Worm (Caenorhabditis elegans) whole organism, L3 larva: ENCODE results near the gene lys-7.

Experiments used
- ZK546.5 ChIP-seq: sonication (generic microtip); optimal IDR thresholded peaks from 2 replicates; lab custom pipeline; 2017; ENCODE audit warnings: missing biosample characterization, missing genetic modification characterization
- ceh-16 ChIP-seq: sonication (generic microtip); optimal IDR thresholded peaks from 2 replicates; lab custom pipeline; 2017; ENCODE audit warnings: missing biosample characterization, missing genetic modification characterization
- ceh-28 ChIP-seq: fragments of 150-350 bp; optimal IDR thresholded peaks from 2 replicates; lab custom pipeline; 2014; ENCODE audit warnings: missing biosample characterization, missing genetic modification reagents, missing genetic modification characterization
- ceh-9 ChIP-seq: sonication (generic microtip); optimal IDR thresholded peaks from 2 replicates; lab custom pipeline; 2018; ENCODE audit warnings: missing biosample characterization, missing genetic modification characterization
- egl-5 ChIP-seq: fragments of 150-350 bp; optimal IDR thresholded peaks from 2 replicates; lab custom pipeline; 2017; ENCODE audit warnings: missing biosample characterization, missing genetic modification reagents, missing genetic modification characterization, inconsistent platforms
- elt-1 ChIP-seq: fragments of 150-350 bp; optimal IDR thresholded peaks from 2 replicates; lab custom pipeline; 2014; ENCODE audit warnings: missing biosample characterization, missing genetic modification characterization
- elt-2 ChIP-seq: sonication (generic microtip); optimal IDR thresholded peaks from 2 replicates; lab custom pipeline; 2016; ENCODE audit warnings: missing genetic modification reagents, mild to moderate bottlenecking, missing genetic modification characterization, missing compliant biosample characterization
- elt-3 ChIP-seq, 3 experiments: fragments of 150-350 bp in 1 of 3; sonication (generic microtip) in 2 of 3; optimal IDR thresholded peaks; 2 replicates in 2 of 3; 4 replicates in 1 of 3; lab custom pipeline; 2014 to 2017; ENCODE audit warnings: missing biosample characterization in 3 of 3, missing genetic modification characterization in 3 of 3
- eor-1 ChIP-seq, 2 experiments: fragments of 150-350 bp; optimal IDR thresholded peaks; 2 replicates each; lab custom pipeline; 2014 to 2018; ENCODE audit warnings: missing biosample characterization in 2 of 2, missing genetic modification characterization in 2 of 2
- fkh-10 ChIP-seq: sonication (generic microtip); optimal IDR thresholded peaks from 2 replicates; lab custom pipeline; 2017; ENCODE audit warnings: missing biosample characterization, missing genetic modification reagents, missing genetic modification characterization
- fkh-2 ChIP-seq: fragments of 150-350 bp; optimal IDR thresholded peaks from 2 replicates; lab custom pipeline; 2014; ENCODE audit warnings: missing biosample characterization, missing genetic modification reagents, missing genetic modification characterization
- fos-1 ChIP-seq: fragments of 150-350 bp; optimal IDR thresholded peaks from 2 replicates; lab custom pipeline; 2014; ENCODE audit warnings: missing biosample characterization, missing genetic modification characterization
- hmg-11 ChIP-seq: sonication (generic microtip); optimal IDR thresholded peaks from 2 replicates; lab custom pipeline; 2016; ENCODE audit warnings: missing genetic modification characterization, missing compliant biosample characterization
- jun-1 ChIP-seq: fragments of 150-350 bp; optimal IDR thresholded peaks from 2 replicates; lab custom pipeline; 2014; ENCODE audit warnings: missing biosample characterization, missing genetic modification reagents, missing genetic modification characterization
- lin-15B ChIP-seq: fragments of 150-350 bp; optimal IDR thresholded peaks from 2 replicates; lab custom pipeline; 2014; ENCODE audit warnings: missing biosample characterization, missing genetic modification characterization
- lin-39 ChIP-seq: fragments of 150-350 bp; optimal IDR thresholded peaks from 2 replicates; lab custom pipeline; 2018; ENCODE audit warnings: missing biosample characterization, missing genetic modification reagents, missing genetic modification characterization
- mdl-1 ChIP-seq: fragments of 150-350 bp; optimal IDR thresholded peaks from 2 replicates; lab custom pipeline; 2014; ENCODE audit warnings: missing biosample characterization, missing genetic modification characterization
- nfya-1 ChIP-seq: sonication (generic microtip); optimal IDR thresholded peaks from 2 replicates; lab custom pipeline; 2017; ENCODE audit warnings: missing genetic modification characterization, mild to moderate bottlenecking, missing compliant biosample characterization, antibody characterized with exemption, moderate library complexity; ENCODE audit not compliant: insufficient read depth
- nhr-12 ChIP-seq: fragments of 150-350 bp; optimal IDR thresholded peaks from 2 replicates; lab custom pipeline; 2014; ENCODE audit warnings: missing biosample characterization, missing genetic modification characterization
- nhr-23 ChIP-seq: fragments of 150-350 bp; optimal IDR thresholded peaks from 2 replicates; lab custom pipeline; 2014; ENCODE audit warnings: missing biosample characterization, missing genetic modification reagents, missing genetic modification characterization
- nhr-237 ChIP-seq: fragments of 150-350 bp; optimal IDR thresholded peaks from 2 replicates; lab custom pipeline; 2014; ENCODE audit warnings: missing biosample characterization, missing genetic modification characterization
- nhr-28 ChIP-seq: fragments of 150-350 bp; optimal IDR thresholded peaks from 2 replicates; lab custom pipeline; 2014; ENCODE audit warnings: missing biosample characterization, missing genetic modification characterization
- nhr-43 ChIP-seq: sonication (generic microtip); optimal IDR thresholded peaks from 2 replicates; lab custom pipeline; 2016; ENCODE audit warnings: mild to moderate bottlenecking, missing genetic modification characterization, missing compliant biosample characterization; ENCODE audit not compliant: poor library complexity, severe bottlenecking
- nhr-76 ChIP-seq: fragments of 150-350 bp; sonication (generic microtip); optimal IDR thresholded peaks from 5 replicates; lab custom pipeline; 2014; ENCODE audit warnings: missing biosample characterization, missing genetic modification characterization
- nhr-77 ChIP-seq: fragments of 150-350 bp; optimal IDR thresholded peaks from 2 replicates; lab custom pipeline; 2014; ENCODE audit warnings: missing biosample characterization, missing genetic modification characterization
- pha-4 ChIP-seq: fragments of 150-350 bp; optimal IDR thresholded peaks from 2 replicates; lab custom pipeline; 2014; ENCODE audit warnings: missing biosample characterization, missing genetic modification reagents, missing genetic modification characterization
- pqm-1 ChIP-seq: fragments of 150-350 bp; optimal IDR thresholded peaks from 2 replicates; lab custom pipeline; 2017; ENCODE audit warnings: missing biosample characterization, missing genetic modification characterization, inconsistent platforms
- sea-2 ChIP-seq: fragments of 150-350 bp; sonication (generic microtip); optimal IDR thresholded peaks from 4 replicates; lab custom pipeline; 2014; ENCODE audit warnings: missing biosample characterization, missing genetic modification reagents, missing genetic modification characterization
- skn-1 ChIP-seq: fragments of 150-350 bp; optimal IDR thresholded peaks from 2 replicates; lab custom pipeline; 2014; ENCODE audit warnings: missing biosample characterization, missing genetic modification characterization
- snpc-4 ChIP-seq: fragments of 150-350 bp; optimal IDR thresholded peaks from 2 replicates; lab custom pipeline; 2014; ENCODE audit warnings: missing biosample characterization, missing genetic modification characterization
- tbx-2 ChIP-seq: sonication (generic microtip); optimal IDR thresholded peaks from 2 replicates; lab custom pipeline; 2016; ENCODE audit warnings: mild to moderate bottlenecking, missing genetic modification characterization, missing compliant biosample characterization
- unc-62 ChIP-seq: fragments of 150-350 bp; sonication (generic microtip); optimal IDR thresholded peaks from 4 replicates; lab custom pipeline; 2014; ENCODE audit warnings: missing biosample characterization, missing genetic modification reagents, missing genetic modification characterization
- ztf-4 ChIP-seq: fragments of 150-350 bp; optimal IDR thresholded peaks from 2 replicates; lab custom pipeline; 2014; ENCODE audit warnings: missing biosample characterization, missing genetic modification characterization

lys-7 gene

DNA sequence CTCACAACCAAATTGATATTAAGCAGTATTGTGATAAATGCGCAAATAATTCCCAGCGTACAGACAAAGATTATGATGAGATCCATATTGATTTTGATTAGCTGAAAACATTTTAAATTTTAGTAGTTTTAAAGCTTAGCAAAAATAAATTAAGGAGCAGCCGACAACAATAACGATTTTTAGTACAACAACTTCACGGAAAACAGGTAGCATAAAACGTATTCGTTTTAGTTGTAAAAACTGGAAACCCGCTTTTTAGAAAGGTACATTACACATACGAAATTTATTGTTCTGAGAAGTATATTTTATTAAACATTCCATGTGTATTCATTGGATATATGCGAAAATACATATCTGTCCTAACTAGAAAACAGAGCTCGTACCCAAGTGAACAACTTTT is 8.0 kb upstream of the lys-7 start, which contains the start of gene srbc-36:
Gene srbc-36, minus strand, starts transcription at position 101 of the 400 bp plus-strand sequence.
- TF ChIP-seq nhr-43 (tag; lab: Kevin White, UChicago) = no peak
- TF ChIP-seq elt-2 (tag; lab: Kevin White, UChicago) = no peak
- TF ChIP-seq nhr-23 (tag; lab: Kevin White, UChicago) = no peak

DNA sequence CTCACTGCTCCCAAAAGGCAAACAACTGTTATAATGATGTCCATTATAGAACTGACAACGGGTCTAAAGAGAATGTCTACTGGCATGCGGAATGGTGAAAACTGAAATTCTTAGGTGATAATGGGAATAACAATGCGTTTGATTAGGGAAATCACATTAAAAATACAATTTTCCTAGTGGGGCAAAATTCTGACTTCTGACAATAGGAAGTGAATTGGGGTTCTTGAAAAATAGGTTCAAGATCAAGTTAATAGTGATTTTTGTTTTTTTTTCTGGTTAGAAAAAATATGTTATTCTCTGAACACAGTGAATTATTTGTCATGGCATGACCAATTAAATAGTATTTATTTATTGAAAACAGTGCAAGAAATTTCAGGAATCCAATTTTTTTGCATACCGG is 4.5 kb upstream of the lys-7 start, which contains the start of gene srbc-32:
Gene srbc-32, minus strand, starts transcription at position 101 of the 400 bp plus-strand sequence.
- TF ChIP-seq elt-3 (tag; optimal IDR thresholded peaks at IDR 0.05; lab: Kevin White, UChicago) (no peak), elt-1 (tag; lab: Kevin White, UChicago) (no peak), sea-2 (GFP tag; lab: Kevin White, UChicago) (no peak), tbx-2 (tag; lab: Kevin White, UChicago) (no peak), fos-1 (tag; lab: Kevin White, UChicago) (no peak), snpc-4 (tag; lab: Kevin White, UChicago) (no peak), nhr-76 (no peak), mdl-1 (no peak), hmg-11 (no peak), skn-1 (tag; lab: Kevin White, UChicago) (no peak), ceh-9 (no peak), ceh-28 (tag; lab: Kevin White, UChicago) (no peak), nhr-77 (tag; lab: Kevin White, UChicago) (no peak), pha-4 (tag; lab: Kevin White, UChicago) (no peak)

DNA sequence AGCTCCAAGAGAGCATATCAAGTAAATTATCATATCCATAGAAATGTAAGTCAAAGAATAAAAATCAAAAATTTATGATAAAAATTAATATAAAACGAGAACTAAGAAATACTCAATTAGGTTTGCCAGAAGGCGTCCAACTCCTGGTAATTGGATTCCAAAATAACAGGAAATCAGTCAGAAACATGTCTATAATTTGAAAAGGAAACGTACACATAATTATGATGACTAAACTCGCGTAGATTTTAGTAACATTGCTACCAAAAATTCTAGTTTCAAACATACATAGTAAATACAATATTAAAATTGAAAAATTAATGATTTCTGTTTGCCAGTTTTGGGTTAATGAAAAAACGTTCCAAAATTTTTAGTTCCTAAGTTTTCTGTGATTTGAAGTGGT is 2.3 kb upstream of the lys-7 start, which contains the start of gene srbc-33:
Gene srbc-33, minus strand, starts transcription at position 101 of the 400 bp plus-strand sequence.
- TF ChIP-seq jun-1 (tag; lab: Kevin White, UChicago) = no peak
- TF ChIP-seq, all 47 proteins: peak for 0

DNA sequence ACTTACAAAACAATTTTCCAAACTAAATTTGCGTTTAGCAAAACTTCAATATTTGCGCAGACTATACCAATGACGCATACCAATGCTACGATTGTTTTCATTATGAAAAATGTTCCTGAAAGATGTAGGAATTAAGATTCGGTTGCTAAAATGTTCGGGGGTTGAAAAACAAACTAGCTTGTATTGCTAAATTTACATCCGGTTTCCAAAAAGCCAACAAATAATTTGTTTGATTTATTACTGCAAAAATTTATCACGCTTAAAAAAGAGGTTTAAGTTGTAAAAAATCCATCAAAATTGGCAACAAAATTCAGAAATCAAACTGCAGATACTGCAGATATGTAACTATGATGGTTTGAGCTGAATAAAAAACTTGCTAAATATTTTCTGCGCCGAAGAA is 2.1 kb downstream of the lys-7 start, which contains the start of gene srbc-30:
Gene srbc-30, minus strand, starts transcription at position 101 of the 400 bp plus-strand sequence.
- TF ChIP-seq elt-3 (tag; optimal IDR thresholded peaks at IDR 0.05; lab: Kevin White, UChicago) = no peak
- no peak for TF ChIP-seq lin-15B
- TF ChIP-seq nhr-28 = no peak
- no peak for TF ChIP-seq fkh-10 (GFP tag; lab: Kevin White, UChicago)
- no peak for TF ChIP-seq ceh-16 (tag; lab: Kevin White, UChicago)
- no peak for TF ChIP-seq nhr-76
- TF ChIP-seq unc-62 (GFP tag; lab: Kevin White, UChicago) = no peak
- no peak for TF ChIP-seq nhr-23 (tag; lab: Kevin White, UChicago)
- TF ChIP-seq lin-39 = no peak
- no peak for TF ChIP-seq snpc-4 (tag; lab: Kevin White, UChicago)
- no peak for TF ChIP-seq egl-5
- no peak for TF ChIP-seq ZK546.5 (tag; lab: Kevin White, UChicago)
- TF ChIP-seq ztf-4 (tag; lab: Kevin White, UChicago) = no peak
- no peak for TF ChIP-seq pha-4 (tag; lab: Kevin White, UChicago)
- TF ChIP-seq sea-2 (GFP tag; lab: Kevin White, UChicago) = no peak

DNA sequence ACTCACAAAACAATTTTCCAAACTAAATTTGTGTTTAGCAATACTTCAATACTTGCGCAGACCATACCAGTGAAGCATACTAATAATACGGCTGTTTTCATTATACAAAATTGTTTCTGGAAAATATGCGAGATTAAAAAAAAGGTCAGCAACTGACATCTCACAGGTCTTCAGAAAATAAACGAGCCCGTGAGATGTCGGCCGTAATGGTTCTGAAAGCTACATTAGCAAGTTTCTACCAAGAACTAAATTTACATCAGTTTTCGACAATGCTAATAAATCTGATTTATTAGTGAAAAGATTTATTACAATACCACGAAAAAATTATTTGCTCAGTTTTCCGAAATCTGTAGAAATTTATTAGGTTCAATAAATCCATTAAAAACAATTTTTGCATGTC is 4.9 kb downstream of the lys-7 start, which contains the start of gene srbc-31:
Gene srbc-31, minus strand, starts transcription at position 101 of the 400 bp plus-strand sequence.
- no peak for TF ChIP-seq fkh-10 (GFP tag; lab: Kevin White, UChicago)
- TF ChIP-seq nhr-12 (tag; lab: Kevin White, UChicago) = no peak
- no peak for TF ChIP-seq tbx-2 (tag; lab: Kevin White, UChicago)
- no peak for TF ChIP-seq lin-15B
- no peak for TF ChIP-seq hmg-11
- TF ChIP-seq nfya-1 = no peak
- no peak for TF ChIP-seq elt-1 (tag; lab: Kevin White, UChicago)
- no peak for TF ChIP-seq unc-62 (GFP tag; lab: Kevin White, UChicago)
- TF ChIP-seq ZK546.5 (tag; lab: Kevin White, UChicago) = no peak
- no peak for TF ChIP-seq eor-1 (tag; optimal IDR thresholded peaks at IDR 0.05; lab: Kevin White, UChicago)
- no peak for TF ChIP-seq nhr-237 (tag; lab: Kevin White, UChicago)
- no peak for TF ChIP-seq pqm-1
- no peak for TF ChIP-seq elt-3 (tag; optimal IDR thresholded peaks at IDR 0.05; lab: Kevin White, UChicago)
- no peak for TF ChIP-seq fkh-2 (tag; lab: Kevin White, UChicago)
